Worm (Caenorhabditis elegans) whole organism, L1 larva: ENCODE measurements around the gene ZK856.6.

Experiments
- aha-1 ChIP-seq: fragments of 150-350 bp; optimal IDR thresholded peaks from 2 replicates; lab custom pipeline; 2014; ENCODE audit warnings: missing biosample characterization, missing genetic modification characterization
- dpl-1 ChIP-seq, 3 experiments: fragments of 150-350 bp in 2 of 3; sonication (generic microtip) in 1 of 3; optimal IDR thresholded peaks; 2 replicates each; lab custom pipeline; 2014 to 2017; ENCODE audit warnings: missing biosample characterization in 3 of 3, missing genetic modification characterization in 3 of 3, missing genetic modification reagents in 3 of 3
- irx-1 ChIP-seq: sonication (generic microtip); optimal IDR thresholded peaks from 2 replicates; lab custom pipeline; 2016; ENCODE audit warnings: missing genetic modification characterization, missing compliant biosample characterization
- lin-13 ChIP-seq: fragments of 150-350 bp; optimal IDR thresholded peaks from 2 replicates; lab custom pipeline; 2014; ENCODE audit warnings: missing biosample characterization, missing genetic modification reagents, missing genetic modification characterization
- lin-35 ChIP-seq, 2 experiments: fragments of 150-350 bp; optimal IDR thresholded peaks; 2 replicates each; lab custom pipeline; 2014; ENCODE audit warnings: missing biosample characterization in 2 of 2, missing genetic modification characterization in 2 of 2, missing genetic modification reagents in 2 of 2
- mab-9 ChIP-seq: fragments of 200-800 bp; sonication (Bioruptor generic); IDR thresholded peaks from 2 replicates; pipeline ENCODE4 v1.3.6; 2022; ENCODE audit warnings: missing genetic modification reagents, missing genetic modification characterization, missing compliant biosample characterization
- zag-1 ChIP-seq: fragments of 150-350 bp; optimal IDR thresholded peaks from 2 replicates; lab custom pipeline; 2014; ENCODE audit warnings: missing biosample characterization, missing genetic modification characterization
- ztf-4 ChIP-seq: fragments of 150-350 bp; optimal IDR thresholded peaks from 2 replicates; lab custom pipeline; 2014; ENCODE audit warnings: missing biosample characterization, missing genetic modification characterization

- TF ChIP-seq lin-35 (GFP tag; optimal IDR thresholded peaks at IDR 0.05; lab: Kevin White, UChicago): no peak
- TF ChIP-seq mab-9: no peak
- no peak for TF ChIP-seq aha-1
- TF ChIP-seq ztf-4 (tag; lab: Kevin White, UChicago): no peak
- TF ChIP-seq irx-1 (tag; lab: Kevin White, UChicago): no peak
- TF ChIP-seq zag-1 (tag; lab: Kevin White, UChicago): no peak
- no peak for TF ChIP-seq lin-13 (GFP tag; lab: Kevin White, UChicago)
- no peak for TF ChIP-seq dpl-1 (GFP tag; optimal IDR thresholded peaks at IDR 0.05; lab: Kevin White, UChicago)
These were observed 23.5 kb downstream of the ZK856.6 start, which contains the start of gene C12D8.20 for ce11 chrV:10222007-10222406.
